Worm (Caenorhabditis elegans) whole organism, young adult: ENCODE measurements around the gene F59B10.2.

Source experiments
- B0261.1 ChIP-seq: sonication (generic microtip); optimal IDR thresholded peaks from 2 replicates; lab custom pipeline; 2016; ENCODE audit warnings: mild to moderate bottlenecking, missing genetic modification characterization, moderate library complexity, missing compliant biosample characterization
- C17E4.6 ChIP-seq: fragments of 200-800 bp; sonication (Bioruptor generic); IDR thresholded peaks from 2 replicates; pipeline ENCODE4 v1.3.6; 2022; ENCODE audit warnings: missing genetic modification reagents, missing genetic modification characterization, missing compliant biosample characterization
- F52B5.7 ChIP-seq: sonication (generic microtip); optimal IDR thresholded peaks from 2 replicates; lab custom pipeline; 2016; ENCODE audit warnings: mild to moderate bottlenecking, missing genetic modification characterization, missing compliant biosample characterization
- F57A8.1 ChIP-seq: fragments of 200-800 bp; sonication (Bioruptor generic); optimal IDR thresholded peaks from 2 replicates; lab custom pipeline; 2018; ENCODE audit warnings: mild to moderate bottlenecking, missing genetic modification characterization, moderate library complexity, missing compliant biosample characterization
- T26A5.8 ChIP-seq: sonication (generic microtip); optimal IDR thresholded peaks from 2 replicates; lab custom pipeline; 2016; ENCODE audit warnings: missing genetic modification characterization, missing compliant biosample characterization
- Y53F4B.3 ChIP-seq: fragments of 200-800 bp; sonication (Bioruptor generic); IDR thresholded peaks from 2 replicates; pipeline ENCODE4 v1.3.6; 2022; ENCODE audit warnings: missing genetic modification reagents, missing genetic modification characterization, missing compliant biosample characterization
- Y67H2A.10 ChIP-seq: fragments of 200-800 bp; sonication (Bioruptor generic); conservative IDR thresholded peaks from 2 replicates; pipeline ENCODE4 v1.3.6; 2022; ENCODE audit warnings: missing genetic modification reagents, missing genetic modification characterization, missing compliant biosample characterization
- Y79H2A.3 ChIP-seq: fragments of 200-800 bp; sonication (Bioruptor generic); conservative IDR thresholded peaks from 2 replicates; pipeline ENCODE4 v1.3.6; 2022; ENCODE audit warnings: missing genetic modification reagents, missing genetic modification characterization, missing compliant biosample characterization
- Y95B8A.8 ChIP-seq: fragments of 200-800 bp; sonication (Bioruptor generic); IDR thresholded peaks from 2 replicates; pipeline ENCODE4 v1.3.6; 2022; ENCODE audit warnings: missing genetic modification reagents, missing genetic modification characterization, missing compliant biosample characterization
- ZK185.1 ChIP-seq: sonication (generic microtip); optimal IDR thresholded peaks from 2 replicates; lab custom pipeline; 2016; ENCODE audit warnings: mild to moderate bottlenecking, missing genetic modification characterization, missing compliant biosample characterization; ENCODE audit not compliant: poor library complexity, severe bottlenecking
- ama-1 ChIP-seq, 3 experiments: fragments of 150-350 bp in 1 of 3; sonication (generic microtip) in 2 of 3; optimal IDR thresholded peaks; 2 replicates each; lab custom pipeline; 2014 to 2018; ENCODE audit warnings: missing biosample characterization in 2 of 3, missing genetic modification characterization in 2 of 3, missing genetic modification reagents in 2 of 3
- atf-7 ChIP-seq: sonication (generic microtip); optimal IDR thresholded peaks from 2 replicates; lab custom pipeline; 2017; ENCODE audit warnings: mild to moderate bottlenecking, missing genetic modification characterization, missing compliant biosample characterization
- attf-5 ChIP-seq: fragments of 200-800 bp; sonication (Bioruptor generic); optimal IDR thresholded peaks from 2 replicates; lab custom pipeline; 2018; ENCODE audit warnings: mild to moderate bottlenecking, missing genetic modification characterization, missing compliant biosample characterization
- attf-6 ChIP-seq: fragments of 200-800 bp; sonication (Bioruptor generic); IDR thresholded peaks from 2 replicates; pipeline ENCODE4 v1.3.6; 2022; ENCODE audit warnings: missing genetic modification reagents, missing genetic modification characterization, missing compliant biosample characterization
- bed-2 ChIP-seq: fragments of 200-800 bp; sonication (Bioruptor generic); IDR thresholded peaks from 2 replicates; pipeline ENCODE4 v1.3.6; 2022; ENCODE audit warnings: missing genetic modification reagents, missing genetic modification characterization, missing compliant biosample characterization
- ccch-3 ChIP-seq: fragments of 200-800 bp; sonication (Bioruptor generic); optimal IDR thresholded peaks from 2 replicates; lab custom pipeline; 2018; ENCODE audit warnings: mild to moderate bottlenecking, missing genetic modification characterization, missing compliant biosample characterization
- cebp-1 ChIP-seq, 2 experiments: fragments of 200-800 bp in 1 of 2; sonication (Bioruptor generic) in 1 of 2; sonication (generic microtip) in 1 of 2; IDR thresholded peaks in 1 of 2; optimal IDR thresholded peaks in 1 of 2; 2 replicates each; pipeline versions ENCODE4 v1.3.6 to Lab custom; 2017 to 2022; ENCODE audit warnings: missing compliant biosample characterization in 2 of 2, missing genetic modification characterization in 2 of 2, mild to moderate bottlenecking in 1 of 2, missing genetic modification reagents in 1 of 2, moderate library complexity in 1 of 2
- cebp-2 ChIP-seq: fragments of 200-800 bp; sonication (Bioruptor generic); IDR thresholded peaks from 2 replicates; pipeline ENCODE4 v1.3.6; 2022; ENCODE audit warnings: missing genetic modification characterization, missing compliant biosample characterization
- ceh-100 ChIP-seq: fragments of 200-800 bp; sonication (Bioruptor generic); IDR thresholded peaks from 2 replicates; pipeline ENCODE4 v1.3.6; 2022; ENCODE audit warnings: missing genetic modification reagents, missing genetic modification characterization, missing compliant biosample characterization
- ceh-79 ChIP-seq: sonication (generic microtip); optimal IDR thresholded peaks from 2 replicates; lab custom pipeline; 2017; ENCODE audit warnings: mild to moderate bottlenecking, missing genetic modification characterization, missing compliant biosample characterization
- chd-7 ChIP-seq: sonication (generic microtip); optimal IDR thresholded peaks from 2 replicates; lab custom pipeline; 2016; ENCODE audit warnings: mild to moderate bottlenecking, missing genetic modification characterization, moderate library complexity, missing compliant biosample characterization
- dox-1 ChIP-seq: fragments of 200-800 bp; sonication (Bioruptor generic); IDR thresholded peaks from 2 replicates; pipeline ENCODE4 v1.3.6; 2022; ENCODE audit warnings: missing genetic modification reagents, missing genetic modification characterization, missing compliant biosample characterization
- efl-1 ChIP-seq: fragments of 150-350 bp; optimal IDR thresholded peaks from 2 replicates; lab custom pipeline; 2014; ENCODE audit warnings: missing biosample characterization, missing genetic modification reagents, missing genetic modification characterization
- fkh-3 ChIP-seq: sonication (generic microtip); optimal IDR thresholded peaks from 2 replicates; lab custom pipeline; 2016; ENCODE audit warnings: mild to moderate bottlenecking, missing genetic modification characterization, missing compliant biosample characterization
- lag-1 ChIP-seq: fragments of 200-800 bp; sonication (Bioruptor generic); IDR thresholded peaks from 2 replicates; pipeline ENCODE4 v1.3.6; 2022; ENCODE audit warnings: missing genetic modification reagents, missing genetic modification characterization, missing compliant biosample characterization
- lin-26 ChIP-seq: fragments of 200-800 bp; sonication (Bioruptor generic); IDR thresholded peaks from 2 replicates; pipeline ENCODE4 v1.3.6; 2022; ENCODE audit warnings: missing genetic modification reagents, missing genetic modification characterization, missing compliant biosample characterization
- lin-54 ChIP-seq: fragments of 200-800 bp; sonication (Bioruptor generic); optimal IDR thresholded peaks from 2 replicates; lab custom pipeline; 2018; ENCODE audit warnings: mild to moderate bottlenecking, missing genetic modification characterization, missing compliant biosample characterization
- lir-1 ChIP-seq: fragments of 200-800 bp; sonication (Bioruptor generic); conservative IDR thresholded peaks from 2 replicates; pipeline ENCODE4 v1.3.6; 2022; ENCODE audit warnings: missing genetic modification reagents, missing genetic modification characterization, missing compliant biosample characterization
- madf-6 ChIP-seq: fragments of 200-800 bp; sonication (Bioruptor generic); IDR thresholded peaks from 2 replicates; pipeline ENCODE4 v1.3.6; 2022; ENCODE audit warnings: missing genetic modification reagents, missing genetic modification characterization, missing compliant biosample characterization
- madf-8 ChIP-seq: fragments of 200-800 bp; sonication (Bioruptor generic); conservative IDR thresholded peaks from 2 replicates; pipeline ENCODE4 v1.3.6; 2022; ENCODE audit warnings: missing genetic modification reagents, missing genetic modification characterization, missing compliant biosample characterization
- mel-28 ChIP-seq: sonication (generic microtip); optimal IDR thresholded peaks from 2 replicates; lab custom pipeline; 2016; ENCODE audit warnings: borderline replicate concordance, mild to moderate bottlenecking, missing genetic modification characterization, missing compliant biosample characterization
- mxl-1 ChIP-seq: sonication (generic microtip); optimal IDR thresholded peaks from 2 replicates; lab custom pipeline; 2016; ENCODE audit warnings: missing genetic modification characterization, missing compliant biosample characterization
- nfya-2 ChIP-seq: fragments of 200-800 bp; sonication (Bioruptor generic); IDR thresholded peaks from 2 replicates; pipeline ENCODE4 v1.3.6; 2022; ENCODE audit warnings: missing genetic modification reagents, missing genetic modification characterization, missing compliant biosample characterization
- nfyb-1 ChIP-seq: fragments of 200-800 bp; sonication (Bioruptor generic); IDR thresholded peaks from 2 replicates; pipeline ENCODE4 v1.3.6; 2022; ENCODE audit warnings: missing genetic modification reagents, missing genetic modification characterization, missing compliant biosample characterization
- nhr-80 ChIP-seq: sonication (generic microtip); optimal IDR thresholded peaks from 2 replicates; lab custom pipeline; 2016; ENCODE audit warnings: missing genetic modification characterization, missing compliant biosample characterization
- pbrm-1 ChIP-seq: fragments of 200-800 bp; sonication (Bioruptor generic); IDR thresholded peaks from 2 replicates; pipeline ENCODE4 v1.3.6; 2022; ENCODE audit warnings: missing genetic modification reagents, missing genetic modification characterization, missing compliant biosample characterization
- pha-4 ChIP-seq: fragments of 150-350 bp; sonication (generic microtip); optimal IDR thresholded peaks from 2 replicates; lab custom pipeline; 2014; ENCODE audit warnings: missing biosample characterization, missing genetic modification reagents, missing genetic modification characterization
- repo-1 ChIP-seq: sonication (generic microtip); optimal IDR thresholded peaks from 2 replicates; lab custom pipeline; 2017; ENCODE audit warnings: mild to moderate bottlenecking, missing genetic modification characterization, missing compliant biosample characterization
- rpc-1 ChIP-seq, 2 experiments: fragments of 150-350 bp in 1 of 2; sonication (generic microtip) in 1 of 2; optimal IDR thresholded peaks; 2 replicates each; lab custom pipeline; 2014 to 2018; ENCODE audit warnings: missing biosample characterization in 1 of 2, missing genetic modification characterization in 1 of 2, missing genetic modification reagents in 1 of 2, missing genotype in 1 of 2
- sea-2 ChIP-seq: fragments of 200-800 bp; sonication (Bioruptor generic); IDR thresholded peaks from 2 replicates; pipeline ENCODE4 v1.3.6; 2022; ENCODE audit warnings: missing genetic modification characterization, missing compliant biosample characterization
- tlf-1 ChIP-seq: fragments of 200-800 bp; sonication (Bioruptor generic); optimal IDR thresholded peaks from 2 replicates; lab custom pipeline; 2018; ENCODE audit warnings: mild to moderate bottlenecking, missing genetic modification characterization, missing compliant biosample characterization
- xnd-1 ChIP-seq: sonication (generic microtip); optimal IDR thresholded peaks from 2 replicates; lab custom pipeline; 2016; ENCODE audit warnings: missing genotype, missing genetic modification reagents, missing genetic modification characterization, missing compliant biosample characterization
- ztf-22 ChIP-seq: fragments of 200-800 bp; sonication (Bioruptor generic); optimal IDR thresholded peaks from 2 replicates; lab custom pipeline; 2018; ENCODE audit warnings: mild to moderate bottlenecking, missing genetic modification characterization, moderate library complexity, missing compliant biosample characterization
- ztf-25 ChIP-seq: fragments of 200-800 bp; sonication (Bioruptor generic); IDR thresholded peaks from 2 replicates; pipeline ENCODE4 v1.3.6; 2022; ENCODE audit warnings: missing genetic modification reagents, missing genetic modification characterization, missing compliant biosample characterization
- ztf-3 ChIP-seq: fragments of 200-800 bp; sonication (Bioruptor generic); optimal IDR thresholded peaks from 2 replicates; lab custom pipeline; 2018; ENCODE audit warnings: mild to moderate bottlenecking, missing genetic modification characterization, missing compliant biosample characterization

Gene F59B10.2

ce11 chrII:10546784-10547087, 37.1 kb upstream of the F59B10.2 start:
- TF ChIP-seq C17E4.6 (GFP tag; lab: Robert Waterston, UW) (no peak), xnd-1 (no peak), lin-54 (GFP tag; lab: Kevin White, UChicago) (no peak), ceh-79 (no peak), lin-26 (GFP tag; lab: Robert Waterston, UW) (no peak), Y95B8A.8 (GFP tag; lab: Robert Waterston, UW) (0 out of 2 replicates have a peak, but pooled peaks have one; percentile 10), F52B5.7 (tag; lab: Kevin White, UChicago) (no peak), lir-1 (no peak), ztf-3 (GFP tag; lab: Kevin White, UChicago) (no peak), nfyb-1 (GFP tag; lab: Robert Waterston, UW) (0 out of 2 replicates have a peak, but pooled peaks have one; percentile 7), sea-2 (GFP tag; lab: Robert Waterston, UW) (no peak), B0261.1 (no peak), cebp-2 (GFP tag; lab: Robert Waterston, UW) (no peak), Y53F4B.3 (GFP tag; lab: Robert Waterston, UW) (no peak), lag-1 (GFP tag; lab: Robert Waterston, UW) (no peak), nfya-2 (GFP tag; lab: Robert Waterston, UW) (no peak), pha-4 (tag; lab: Kevin White, UChicago) (peak; percentile 30), ztf-22 (no peak), ztf-25 (GFP tag; lab: Robert Waterston, UW) (no peak)

- peak; percentile 55 for TF ChIP-seq fkh-3 (tag; lab: Kevin White, UChicago)
- TF ChIP-seq ceh-100 = 0 out of 2 replicates have a peak, but pooled peaks have one; percentile 8
- no peak for TF ChIP-seq efl-1
- TF ChIP-seq chd-7 = peak; percentile 17
- no peak for TF ChIP-seq mel-28 (tag; lab: Kevin White, UChicago)
- TF ChIP-seq Y67H2A.10 = no peak
- TF ChIP-seq T26A5.8 (tag; lab: Kevin White, UChicago) = no peak
- TF ChIP-seq ccch-3 (GFP tag; lab: Kevin White, UChicago) = no peak
- TF ChIP-seq bed-2 (GFP tag; lab: Robert Waterston, UW) = no peak
- TF ChIP-seq pbrm-1 = peak; percentile 59; the same call in 1 of the 2 replicates
- TF ChIP-seq madf-8 (GFP tag; lab: Robert Waterston, UW) = no peak
- TF ChIP-seq rpc-1 (optimal IDR thresholded peaks at IDR 0.05; lab: Kevin White, UChicago) = peak; percentile 12
- TF ChIP-seq rpc-1 (tag; optimal IDR thresholded peaks at IDR 0.05; lab: Kevin White, UChicago) = no peak
- no peak; the same call in 1 of the 2 replicates for TF ChIP-seq madf-6
- TF ChIP-seq repo-1 = peak; percentile 73
- no peak for TF ChIP-seq pha-4 (tag; lab: Kevin White, UChicago)
- TF ChIP-seq F52B5.7 (tag; lab: Kevin White, UChicago) = no peak
- TF ChIP-seq dox-1 (GFP tag; lab: Robert Waterston, UW) = no peak
- no peak for TF ChIP-seq F57A8.1 (GFP tag; lab: Kevin White, UChicago)
- 0 out of 2 replicates have a peak, but pooled peaks have one; percentile 26 for TF ChIP-seq attf-6 (GFP tag; lab: Robert Waterston, UW)
- TF ChIP-seq atf-7 (tag; lab: Kevin White, UChicago) = peak; percentile 42
- no peak for TF ChIP-seq ZK185.1 (tag; lab: Kevin White, UChicago)
- no peak for TF ChIP-seq attf-5 (GFP tag; lab: Kevin White, UChicago)
- 0 out of 2 replicates have a peak, but pooled peaks have one; percentile 24 for TF ChIP-seq cebp-2 (GFP tag; lab: Robert Waterston, UW)
- TF ChIP-seq nfyb-1 (GFP tag; lab: Robert Waterston, UW) = peak; percentile 73
- TF ChIP-seq cebp-1 (GFP tag; IDR thresholded peaks at IDR 0.05; lab: Robert Waterston, UW) = no peak
- TF ChIP-seq cebp-1 (tag; optimal IDR thresholded peaks at IDR 0.05; lab: Kevin White, UChicago) = no peak
- TF ChIP-seq mxl-1 (tag; lab: Kevin White, UChicago) = no peak
- TF ChIP-seq nfya-2 (GFP tag; lab: Robert Waterston, UW) = no peak
- no peak for TF ChIP-seq nhr-80 (tag; lab: Kevin White, UChicago)
- peak; percentile 74 for TF ChIP-seq ama-1 (optimal IDR thresholded peaks at IDR 0.05; lab: Kevin White, UChicago)
- TF ChIP-seq ama-1 (GFP tag; optimal IDR thresholded peaks at IDR 0.05; lab: Kevin White, UChicago) = no peak
- TF ChIP-seq tlf-1 (GFP tag; lab: Kevin White, UChicago) = peak; percentile 39
- TF ChIP-seq Y79H2A.3 (GFP tag; lab: Robert Waterston, UW) = 0 out of 2 replicates have a peak, but pooled peaks have one; percentile 8
These were observed 36.5 kb upstream of the F59B10.2 start for ce11 chrII:10545924-10546783.
